Fruit fly (Drosophila melanogaster) whole organism, embryonic: ENCODE measurements around the gene CG32708.

Experiments
- CG10274 ChIP-seq: fragments of 200-800 bp; sonication (Bioruptor generic); optimal IDR thresholded peaks from 3 replicates; lab custom pipeline; 2017; ENCODE audit warnings: missing biosample characterization, mild to moderate bottlenecking, missing genetic modification characterization
- CG10462 ChIP-seq: fragments of 200-800 bp; sonication (Bioruptor generic); optimal IDR thresholded peaks from 2 replicates; lab custom pipeline; 2016; ENCODE audit warnings: missing biosample characterization, missing genetic modification characterization
- CG10979 ChIP-seq: fragments of 200-800 bp; sonication (Bioruptor generic); optimal IDR thresholded peaks from 2 replicates; lab custom pipeline; 2018; ENCODE audit warnings: missing biosample characterization, mild to moderate bottlenecking, missing genetic modification characterization, moderate library complexity
- CG11085 ChIP-seq: fragments of 200-800 bp; sonication (Bioruptor generic); IDR thresholded peaks from 2 replicates; pipeline ENCODE4 v1.3.6; 2022; ENCODE audit warnings: missing biosample characterization, missing genetic modification characterization
- CG11695 ChIP-seq: fragments of 200-800 bp; sonication (Bioruptor generic); IDR thresholded peaks from 3 replicates; pipeline ENCODE4 v1.3.6; 2022; ENCODE audit warnings: missing biosample characterization, missing genetic modification characterization
- CG11696 ChIP-seq: fragments of 200-800 bp; sonication (Bioruptor generic); IDR thresholded peaks from 2 replicates; pipeline ENCODE4 v1.3.6; 2022; ENCODE audit warnings: missing biosample characterization, missing genetic modification characterization
- CG12104 ChIP-seq: fragments of 200-800 bp; sonication (Bioruptor generic); optimal IDR thresholded peaks from 3 replicates; lab custom pipeline; 2016; ENCODE audit warnings: missing biosample characterization, missing genetic modification characterization
- CG13894 ChIP-seq: fragments of 200-800 bp; sonication (Bioruptor generic); optimal IDR thresholded peaks from 3 replicates; lab custom pipeline; 2018; ENCODE audit warnings: missing biosample characterization, mild to moderate bottlenecking, missing genetic modification characterization, moderate library complexity
- CG14014 ChIP-seq: fragments of 200-800 bp; sonication (Bioruptor generic); IDR thresholded peaks from 2 replicates; pipeline ENCODE4 v1.3.6; 2022; ENCODE audit warnings: missing biosample characterization, missing genetic modification characterization
- CG15269 ChIP-seq: fragments of 200-800 bp; sonication (Bioruptor generic); optimal IDR thresholded peaks from 2 replicates; lab custom pipeline; 2018; ENCODE audit warnings: missing biosample characterization, mild to moderate bottlenecking, missing genetic modification characterization, moderate library complexity
- CG1647 ChIP-seq: fragments of 200-800 bp; sonication (Bioruptor generic); optimal IDR thresholded peaks from 3 replicates; lab custom pipeline; 2016; ENCODE audit warnings: missing biosample characterization, missing genetic modification characterization
- CG1832 ChIP-seq: fragments of 200-800 bp; sonication (Bioruptor generic); optimal IDR thresholded peaks from 2 replicates; lab custom pipeline; 2017; ENCODE audit warnings: missing biosample characterization, mild to moderate bottlenecking, missing genetic modification characterization, inconsistent platforms
- CG2120 ChIP-seq: fragments of 200-800 bp; sonication (Bioruptor generic); optimal IDR thresholded peaks from 3 replicates; lab custom pipeline; 2016; ENCODE audit warnings: missing biosample characterization, missing genetic modification characterization
- CG2202 ChIP-seq: fragments of 200-800 bp; sonication (Bioruptor generic); optimal IDR thresholded peaks from 2 replicates; lab custom pipeline; 2018; ENCODE audit warnings: missing biosample characterization, mild to moderate bottlenecking, missing genetic modification characterization
- CG2712 ChIP-seq: fragments of 200-800 bp; optimal IDR thresholded peaks from 3 replicates; lab custom pipeline; 2019; ENCODE audit warnings: missing biosample characterization, mild to moderate bottlenecking, missing genetic modification characterization, moderate library complexity
- CG3281 ChIP-seq: fragments of 200-800 bp; sonication (Bioruptor generic); optimal IDR thresholded peaks from 3 replicates; lab custom pipeline; 2017; ENCODE audit warnings: missing biosample characterization, mild to moderate bottlenecking, missing genetic modification characterization
- CG4282 ChIP-seq: fragments of 200-800 bp; sonication (Bioruptor generic); optimal IDR thresholded peaks from 2 replicates; lab custom pipeline; 2016; ENCODE audit warnings: missing biosample characterization, missing genetic modification characterization
- CG4328 ChIP-seq: fragments of 200-800 bp; sonication (Bioruptor generic); optimal IDR thresholded peaks from 3 replicates; lab custom pipeline; 2017; ENCODE audit warnings: missing biosample characterization, missing genetic modification reagents, missing genetic modification characterization
- CG43689 ChIP-seq: fragments of 200-800 bp; sonication (Bioruptor generic); IDR thresholded peaks from 2 replicates; pipeline ENCODE4 v1.3.6; 2022; ENCODE audit warnings: missing biosample characterization, missing genetic modification characterization
- CG6683 ChIP-seq: fragments of 200-800 bp; sonication (Bioruptor generic); optimal IDR thresholded peaks from 2 replicates; lab custom pipeline; 2017; ENCODE audit warnings: missing biosample characterization, mild to moderate bottlenecking, missing genetic modification characterization, missing genetic modification reagents
- CG6689 ChIP-seq: fragments of 200-800 bp; sonication (Bioruptor generic); IDR thresholded peaks from 2 replicates; pipeline ENCODE4 v1.3.6; 2022; ENCODE audit warnings: missing biosample characterization, missing genetic modification characterization
- CG8281 ChIP-seq: fragments of 200-800 bp; sonication (Bioruptor generic); optimal IDR thresholded peaks from 2 replicates; lab custom pipeline; 2018; ENCODE audit warnings: missing biosample characterization, mild to moderate bottlenecking, missing genetic modification characterization, moderate library complexity
- CG8478 ChIP-seq: fragments of >200 bp; optimal IDR thresholded peaks from 2 replicates; lab custom pipeline; 2018
- CTCF ChIP-seq: fragments of 200-800 bp; sonication (Bioruptor generic); optimal IDR thresholded peaks from 2 replicates; lab custom pipeline; 2017; ENCODE audit warnings: missing biosample characterization, mild to moderate bottlenecking, missing genetic modification characterization, moderate library complexity
- Kr ChIP-seq: fragments of 200-800 bp; sonication (Bioruptor generic); optimal IDR thresholded peaks from 2 replicates; lab custom pipeline; 2017; ENCODE audit warnings: missing biosample characterization, mild to moderate bottlenecking, missing genetic modification characterization
- MBD-R2 ChIP-seq: fragments of 200-800 bp; sonication (Bioruptor generic); IDR thresholded peaks from 2 replicates; pipeline ENCODE4 v1.3.6; 2022; ENCODE audit warnings: missing biosample characterization, missing genetic modification characterization
- Nf-YC ChIP-seq: fragments of 200-800 bp; optimal IDR thresholded peaks from 3 replicates; lab custom pipeline; 2019; ENCODE audit warnings: missing biosample characterization, mild to moderate bottlenecking, missing genetic modification characterization, moderate library complexity
- Poxn ChIP-seq: fragments of 200-800 bp; sonication (Bioruptor generic); IDR thresholded peaks from 2 replicates; pipeline ENCODE4 v1.3.6; 2022; ENCODE audit warnings: missing biosample characterization, missing genetic modification characterization
- Rfx ChIP-seq: fragments of 200-800 bp; sonication (Bioruptor generic); IDR thresholded peaks from 2 replicates; pipeline ENCODE4 v1.3.6; 2022; ENCODE audit warnings: missing biosample characterization, missing genetic modification characterization
- abd-A ChIP-seq: fragments of 200-800 bp; sonication (Bioruptor generic); optimal IDR thresholded peaks from 3 replicates; lab custom pipeline; 2019; ENCODE audit warnings: missing biosample characterization, mild to moderate bottlenecking, missing genetic modification characterization, moderate library complexity
- fu2 ChIP-seq: fragments of 200-800 bp; sonication (Bioruptor generic); optimal IDR thresholded peaks from 2 replicates; lab custom pipeline; 2016; ENCODE audit warnings: missing biosample characterization, missing genetic modification characterization
- gce ChIP-seq: fragments of 200-800 bp; sonication (Bioruptor generic); IDR thresholded peaks from 3 replicates; pipeline ENCODE4 v1.3.6; 2022; ENCODE audit warnings: missing biosample characterization, missing genetic modification characterization
- gcm ChIP-seq: fragments of 200-800 bp; sonication (Bioruptor generic); optimal IDR thresholded peaks from 2 replicates; lab custom pipeline; 2019; ENCODE audit warnings: missing biosample characterization, mild to moderate bottlenecking, missing genetic modification characterization, moderate library complexity
- jumu ChIP-seq: fragments of 200-800 bp; sonication (Bioruptor generic); optimal IDR thresholded peaks from 3 replicates; lab custom pipeline; 2016; ENCODE audit warnings: missing biosample characterization, missing genetic modification characterization
- kah ChIP-seq: fragments of 200-800 bp; sonication (Bioruptor generic); optimal IDR thresholded peaks from 2 replicates; lab custom pipeline; 2018; ENCODE audit warnings: missing biosample characterization, mild to moderate bottlenecking, missing genetic modification characterization
- lmd ChIP-seq: fragments of 200-800 bp; sonication (Bioruptor generic); IDR thresholded peaks from 2 replicates; pipeline ENCODE4 v1.3.6; 2022; ENCODE audit warnings: missing biosample characterization, missing genetic modification characterization
- luna ChIP-seq: fragments of 200-800 bp; sonication (Bioruptor generic); optimal IDR thresholded peaks from 2 replicates; lab custom pipeline; 2016; ENCODE audit warnings: missing biosample characterization, missing genetic modification characterization
- otp ChIP-seq: fragments of 200-800 bp; sonication (Bioruptor generic); IDR thresholded peaks from 3 replicates; pipeline ENCODE4, ENCODE4 v1.3.6; 2022; ENCODE audit warnings: missing biosample characterization, missing genetic modification characterization
- pan ChIP-seq, 4 experiments: fragments of >200 bp in 3 of 4; fragments of 200-800 bp in 1 of 4; sonication (Bioruptor generic) in 1 of 4; optimal IDR thresholded peaks in 3 of 4; IDR thresholded peaks in 1 of 4; 2 replicates each; pipeline versions ENCODE4 v1.3.6 to Lab custom; 2017 to 2022; ENCODE audit warnings: missing biosample characterization in 2 of 4, missing genetic modification characterization in 2 of 4, mixed read lengths in 1 of 4
- pzg ChIP-seq: fragments of 200-800 bp; sonication (Bioruptor generic); optimal IDR thresholded peaks from 3 replicates; lab custom pipeline; 2018; ENCODE audit warnings: missing biosample characterization, mild to moderate bottlenecking, missing genetic modification characterization, moderate library complexity
- run ChIP-seq: fragments of 200-800 bp; sonication (Bioruptor generic); optimal IDR thresholded peaks from 3 replicates; lab custom pipeline; 2018; ENCODE audit warnings: missing biosample characterization, mild to moderate bottlenecking, missing genetic modification characterization
- sd ChIP-seq: fragments of 200-800 bp; sonication (Bioruptor generic); optimal IDR thresholded peaks from 3 replicates; lab custom pipeline; 2018; ENCODE audit warnings: missing biosample characterization, mild to moderate bottlenecking, missing genetic modification characterization, moderate library complexity
- slp2 ChIP-seq: fragments of 200-800 bp; sonication (Bioruptor generic); optimal IDR thresholded peaks from 2 replicates; lab custom pipeline; 2016; ENCODE audit warnings: missing biosample characterization, missing genetic modification characterization
- ssp ChIP-seq: fragments of 200-800 bp; sonication (Bioruptor generic); IDR thresholded peaks from 2 replicates; pipeline ENCODE4 v1.3.6; 2022; ENCODE audit warnings: missing biosample characterization, missing genetic modification characterization
- tio ChIP-seq: fragments of 200-800 bp; sonication (Bioruptor generic); optimal IDR thresholded peaks from 2 replicates; lab custom pipeline; 2017; ENCODE audit warnings: missing biosample characterization, missing genetic modification characterization, inconsistent platforms
- vfl ChIP-seq: fragments of 200-800 bp; sonication (Bioruptor generic); optimal IDR thresholded peaks from 2 replicates; lab custom pipeline; 2016; ENCODE audit warnings: missing biosample characterization, missing genetic modification characterization
- wor ChIP-seq: fragments of 200-800 bp; sonication (Bioruptor generic); IDR thresholded peaks from 2 replicates; pipeline ENCODE4 v1.3.6; 2022; ENCODE audit warnings: missing biosample characterization, missing genetic modification characterization

CG32708 gene

DNA sequence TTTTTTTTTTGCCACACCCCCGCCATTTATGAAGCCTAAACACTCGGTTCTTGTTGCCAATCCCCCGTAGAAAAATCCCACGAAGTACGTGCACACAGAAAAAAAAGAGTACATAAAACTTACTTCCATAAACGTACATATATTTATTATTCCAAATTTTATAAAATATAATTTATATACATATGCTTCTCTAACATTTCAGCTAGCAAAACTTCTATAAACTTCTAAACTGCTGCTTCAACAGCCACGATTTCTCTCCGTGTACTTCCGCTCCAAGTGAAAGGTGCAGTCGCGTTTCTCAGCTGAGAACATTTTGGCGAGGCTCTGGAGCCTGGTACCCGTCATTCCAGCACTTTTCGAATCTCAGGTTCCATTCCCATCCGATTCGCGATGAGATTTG is 23.1 kb upstream of the CG32708 start (continued):
- TF ChIP-seq CG15269 (tag; lab: Kevin White, UChicago) (peak; percentile 21), gce (GFP tag; lab: Robert Waterston, UW) (no peak), Rfx (peak; percentile 63), ssp (GFP tag; lab: Robert Waterston, UW) (0 out of 2 replicates have a peak, but pooled peaks have one; percentile 28)

dm6 chrX:9063425-9063824 is 22.3 kb upstream of the CG32708 start:
- TF ChIP-seq vfl (no peak), kah (GFP tag; lab: Kevin White, UChicago) (no peak), CG1647 (GFP tag; lab: Kevin White, UChicago) (no peak), CG10274 (GFP tag; lab: Kevin White, UChicago) (no peak), Nf-YC (tag; lab: Kevin White, UChicago) (no peak), luna (GFP tag; lab: Kevin White, UChicago) (no peak), slp2 (GFP tag; lab: Kevin White, UChicago) (no peak), wor (GFP tag; lab: Robert Waterston, UW) (no peak), Poxn (GFP tag; lab: Robert Waterston, UW) (no peak), CG14014 (GFP tag; lab: Robert Waterston, UW) (no peak), CG4282 (GFP tag; lab: Kevin White, UChicago) (no peak), gcm (no peak), fu2 (GFP tag; lab: Kevin White, UChicago) (no peak), jumu (GFP tag; lab: Kevin White, UChicago) (no peak), CTCF (GFP tag; lab: Kevin White, UChicago) (no peak)

dm6 chrX:9064029-9064428 is 21.7 kb upstream of the CG32708 start:
- TF ChIP-seq CG13894 (peak; percentile 55), sd (tag; lab: Kevin White, UChicago) (peak; percentile 44), tio (GFP tag; lab: Kevin White, UChicago) (no peak), abd-A (tag; lab: Kevin White, UChicago) (peak; percentile 14), CG8281 (tag; lab: Kevin White, UChicago) (peak; percentile 87)

DNA sequence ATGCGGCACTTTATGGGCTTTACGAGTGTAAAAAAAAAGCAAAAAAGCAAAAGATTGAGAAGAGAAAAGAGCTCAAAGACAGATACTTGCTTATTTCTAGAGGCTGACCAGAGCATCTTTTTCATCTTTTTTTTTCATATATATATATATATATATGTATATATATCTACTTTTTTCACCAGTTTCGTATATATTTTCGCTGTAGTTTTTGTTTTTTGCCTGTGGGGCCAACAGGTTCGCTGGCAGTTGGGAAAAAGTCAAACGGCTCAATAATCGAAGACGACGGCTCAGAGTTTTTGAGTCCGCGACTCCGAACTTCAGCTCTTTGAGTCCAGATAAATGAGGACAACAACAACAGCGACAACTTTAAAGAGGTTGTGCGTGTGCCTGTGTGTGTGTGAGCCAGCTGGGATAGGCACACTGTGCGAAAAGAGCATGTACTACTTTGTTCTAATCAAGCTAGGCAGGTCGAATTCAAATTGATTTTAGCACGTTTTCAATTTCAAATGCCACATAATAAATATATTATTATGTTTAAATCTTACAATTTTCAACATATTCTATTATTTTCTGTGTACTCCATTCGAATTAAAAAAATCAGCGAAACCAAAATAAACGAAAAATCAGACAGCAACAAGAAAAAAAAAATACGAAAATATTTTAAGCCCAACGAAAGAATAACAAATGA is 18.8 kb upstream of the CG32708 start:
- TF ChIP-seq CG43689 (GFP tag; lab: Robert Waterston, UW) (no peak), pzg (GFP tag; lab: Kevin White, UChicago) (no peak), CG6683 (no peak), Nf-YC (tag; lab: Kevin White, UChicago) (no peak), CG11696 (GFP tag; lab: Robert Waterston, UW) (no peak), CG11085 (GFP tag; lab: Robert Waterston, UW) (no peak), CG10462 (GFP tag; lab: Kevin White, UChicago) (no peak), MBD-R2 (no peak), CG1832 (no peak), run (tag; lab: Kevin White, UChicago) (no peak), CG2120 (GFP tag; lab: Kevin White, UChicago) (peak; percentile 19), CG8478 (lab: Kevin White, UChicago) (no peak), CG4328 (GFP tag; lab: Kevin White, UChicago) (no peak), CG10979 (tag; lab: Kevin White, UChicago) (peak; percentile 34), otp (no peak), CG6689 (GFP tag; lab: Robert Waterston, UW) (no peak), CG3281 (GFP tag; lab: Kevin White, UChicago) (peak; percentile 9), CG10274 (GFP tag; lab: Kevin White, UChicago) (no peak), CG2712 (tag; lab: Kevin White, UChicago) (peak; percentile 11), pan (optimal IDR thresholded peaks at IDR 0.05; lab: Kevin White, UChicago) (no peak), pan (GFP tag; optimal IDR thresholded peaks at IDR 0.05 in 1 of 2, IDR thresholded peaks at IDR 0.05 in 1 of 2) (no peak), CG12104 (GFP tag; lab: Kevin White, UChicago) (no peak), CG2202 (no peak), lmd (GFP tag; lab: Robert Waterston, UW) (peak; percentile 27; the same call in 1 of the 2 replicates), CG11695 (GFP tag; lab: Robert Waterston, UW) (peak; percentile 38; the same call in 1 of the 3 replicates), Kr (no peak)
